Fruit fly (Drosophila melanogaster) whole organism, embryonic: Measurements from ENCODE around the gene Adgf-B.

Experiments used
- Blimp-1 ChIP-seq: fragments of 200-800 bp; sonication (Bioruptor generic); optimal IDR thresholded peaks from 3 replicates; lab custom pipeline; 2018; ENCODE audit warnings: missing biosample characterization, missing genetic modification characterization, mild to moderate bottlenecking, moderate library complexity, missing genetic modification reagents
- CG1024 ChIP-seq: fragments of 200-800 bp; sonication (Bioruptor generic); IDR thresholded peaks from 2 replicates; pipeline ENCODE4 v1.3.6; 2022; ENCODE audit warnings: missing biosample characterization, missing genetic modification characterization
- CG10543 ChIP-seq: fragments of 200-800 bp; sonication (Bioruptor generic); optimal IDR thresholded peaks from 3 replicates; lab custom pipeline; 2017; ENCODE audit warnings: missing biosample characterization, mild to moderate bottlenecking, missing genetic modification characterization, moderate library complexity
- CG11398 ChIP-seq: fragments of 200-800 bp; sonication (Bioruptor generic); optimal IDR thresholded peaks from 2 replicates; lab custom pipeline; 2016; ENCODE audit warnings: missing biosample characterization, missing genetic modification characterization
- CG11695 ChIP-seq: fragments of 200-800 bp; sonication (Bioruptor generic); IDR thresholded peaks from 3 replicates; pipeline ENCODE4 v1.3.6; 2022; ENCODE audit warnings: missing biosample characterization, missing genetic modification characterization
- CG16779 ChIP-seq: fragments of 200-800 bp; sonication (Bioruptor generic); IDR thresholded peaks from 2 replicates; pipeline ENCODE4 v1.3.6; 2022; ENCODE audit warnings: missing biosample characterization, missing genetic modification characterization
- CG18476 ChIP-seq: fragments of 200-800 bp; sonication (Bioruptor generic); optimal IDR thresholded peaks from 2 replicates; lab custom pipeline; 2016; ENCODE audit warnings: missing biosample characterization, mild to moderate bottlenecking, missing genetic modification characterization
- CG2129 ChIP-seq: fragments of 200-800 bp; sonication (Bioruptor generic); IDR thresholded peaks from 2 replicates; pipeline ENCODE4 v1.3.6; 2022; ENCODE audit warnings: missing biosample characterization, missing genetic modification characterization; ENCODE audit not compliant: partially characterized antibody
- CG2889 ChIP-seq: fragments of 200-800 bp; sonication (Bioruptor generic); IDR thresholded peaks from 3 replicates; pipeline ENCODE4 v1.3.6; 2022; ENCODE audit warnings: missing biosample characterization, missing genetic modification characterization
- CG30431 ChIP-seq: fragments of 200-800 bp; sonication (Bioruptor generic); optimal IDR thresholded peaks from 2 replicates; lab custom pipeline; 2017; ENCODE audit warnings: missing biosample characterization, missing genetic modification characterization
- CG3163 ChIP-seq: fragments of 200-800 bp; sonication (Bioruptor generic); optimal IDR thresholded peaks from 3 replicates; lab custom pipeline; 2016; ENCODE audit warnings: missing biosample characterization, missing genetic modification characterization
- CG33557 ChIP-seq: fragments of 200-800 bp; sonication (Bioruptor generic); optimal IDR thresholded peaks from 2 replicates; lab custom pipeline; 2019; ENCODE audit warnings: missing biosample characterization, mild to moderate bottlenecking, missing genetic modification characterization, moderate library complexity
- CG3838 ChIP-seq: fragments of 200-800 bp; sonication (Bioruptor generic); optimal IDR thresholded peaks from 3 replicates; lab custom pipeline; 2016; ENCODE audit warnings: missing biosample characterization, missing genetic modification characterization
- CG43689 ChIP-seq: fragments of 200-800 bp; sonication (Bioruptor generic); IDR thresholded peaks from 2 replicates; pipeline ENCODE4 v1.3.6; 2022; ENCODE audit warnings: missing biosample characterization, missing genetic modification characterization
- CG6654 ChIP-seq: fragments of 200-800 bp; sonication (Bioruptor generic); optimal IDR thresholded peaks from 2 replicates; lab custom pipeline; 2017; ENCODE audit warnings: missing biosample characterization, mild to moderate bottlenecking, missing genetic modification characterization
- CG6791 ChIP-seq: fragments of 200-800 bp; sonication (Bioruptor generic); IDR thresholded peaks from 3 replicates; pipeline ENCODE4 v1.3.6; 2022; ENCODE audit warnings: missing biosample characterization, missing genetic modification characterization; ENCODE audit not compliant: partially characterized antibody
- CG7372 ChIP-seq: fragments of 200-800 bp; sonication (Bioruptor generic); IDR thresholded peaks from 2 replicates; pipeline ENCODE4 v1.3.6; 2022; ENCODE audit warnings: missing biosample characterization, missing genetic modification characterization
- CG7786 ChIP-seq: fragments of 200-800 bp; sonication (Bioruptor generic); optimal IDR thresholded peaks from 2 replicates; lab custom pipeline; 2016; ENCODE audit warnings: missing biosample characterization, missing genetic modification characterization
- CG7839 ChIP-seq: fragments of 200-800 bp; sonication (Bioruptor generic); optimal IDR thresholded peaks from 3 replicates; lab custom pipeline; 2018; ENCODE audit warnings: missing biosample characterization, mild to moderate bottlenecking, missing genetic modification characterization, moderate library complexity
- CG8290 ChIP-seq, 3 experiments: fragments of 200-800 bp; sonication (Bioruptor generic); optimal IDR thresholded peaks; 2 replicates each; lab custom pipeline; 2016 to 2019; ENCODE audit warnings: missing biosample characterization in 3 of 3, missing genetic modification characterization in 3 of 3, mild to moderate bottlenecking in 2 of 3, moderate library complexity in 1 of 3
- Camta ChIP-seq: fragments of 200-800 bp; sonication (Bioruptor generic); optimal IDR thresholded peaks from 2 replicates; lab custom pipeline; 2016; ENCODE audit warnings: missing biosample characterization, missing genetic modification characterization
- Doc3 ChIP-seq: fragments of 200-800 bp; sonication (Bioruptor generic); IDR thresholded peaks from 3 replicates; pipeline ENCODE4 v1.3.6; 2022; ENCODE audit warnings: missing biosample characterization, missing genetic modification characterization; ENCODE audit not compliant: partially characterized antibody
- GATAe ChIP-seq: fragments of 200-800 bp; sonication (Bioruptor generic); conservative IDR thresholded peaks from 2 replicates; pipeline ENCODE4 v1.3.6; 2022; ENCODE audit warnings: missing biosample characterization, missing genetic modification characterization
- Hmx ChIP-seq: fragments of 200-800 bp; sonication (Bioruptor generic); optimal IDR thresholded peaks from 2 replicates; lab custom pipeline; 2016; ENCODE audit warnings: missing biosample characterization, missing genetic modification characterization
- Lpt ChIP-seq: fragments of >200 bp; optimal IDR thresholded peaks from 2 replicates; lab custom pipeline; 2018; ENCODE audit warnings: missing biosample characterization, missing genetic modification characterization
- MBD-R2 ChIP-seq: fragments of 200-800 bp; sonication (Bioruptor generic); IDR thresholded peaks from 2 replicates; pipeline ENCODE4 v1.3.6; 2022; ENCODE audit warnings: missing biosample characterization, missing genetic modification characterization
- Med ChIP-seq: fragments of 200-800 bp; sonication (Bioruptor generic); peaks from one replicate; lab custom pipeline; 2016; ENCODE audit warnings: missing biosample characterization, missing genetic modification characterization, mild to moderate bottlenecking, inconsistent platforms, moderate library complexity
- Meics ChIP-seq: fragments of 200-800 bp; sonication (Bioruptor generic); optimal IDR thresholded peaks from 2 replicates; lab custom pipeline; 2017; ENCODE audit warnings: missing biosample characterization, mild to moderate bottlenecking, missing genetic modification characterization
- Mes4 ChIP-seq: fragments of 200-800 bp; sonication (Bioruptor generic); optimal IDR thresholded peaks from 2 replicates; lab custom pipeline; 2016; ENCODE audit warnings: missing biosample characterization, missing genetic modification characterization
- NK7.1 ChIP-seq: fragments of 200-800 bp; sonication (Bioruptor generic); optimal IDR thresholded peaks from 3 replicates; lab custom pipeline; 2016; ENCODE audit warnings: missing biosample characterization, missing genetic modification characterization
- Ravus ChIP-seq: fragments of 200-800 bp; sonication (Bioruptor generic); IDR thresholded peaks from 2 replicates; pipeline ENCODE4 v1.3.6; 2022; ENCODE audit warnings: missing biosample characterization, missing genetic modification characterization
- Rx ChIP-seq: fragments of 200-800 bp; sonication (Bioruptor generic); IDR thresholded peaks from 2 replicates; pipeline ENCODE4 v1.3.6; 2022; ENCODE audit warnings: missing biosample characterization, missing genetic modification characterization
- Six4 ChIP-seq: fragments of 200-800 bp; sonication (Bioruptor generic); optimal IDR thresholded peaks from 2 replicates; lab custom pipeline; 2016; ENCODE audit warnings: missing biosample characterization, missing genetic modification characterization
- aop ChIP-seq: fragments of 200-800 bp; sonication (Bioruptor generic); IDR thresholded peaks from 2 replicates; pipeline ENCODE4 v1.3.6; 2022; ENCODE audit warnings: missing biosample characterization, missing genetic modification characterization
- bcd ChIP-seq: fragments of 200-800 bp; sonication (Bioruptor generic); optimal IDR thresholded peaks from 2 replicates; lab custom pipeline; 2017; ENCODE audit warnings: missing biosample characterization, mild to moderate bottlenecking, missing genetic modification characterization
- br ChIP-seq: fragments of >200 bp; optimal IDR thresholded peaks from 2 replicates; lab custom pipeline; 2017
- cad ChIP-seq: fragments of >200 bp; optimal IDR thresholded peaks from 2 replicates; lab custom pipeline; 2017; ENCODE audit warnings: missing biosample characterization, missing genetic modification characterization
- crc ChIP-seq: fragments of 200-800 bp; sonication (Bioruptor generic); optimal IDR thresholded peaks from 2 replicates; lab custom pipeline; 2016; ENCODE audit warnings: missing biosample characterization, missing genetic modification characterization
- dan ChIP-seq: fragments of 200-800 bp; sonication (Bioruptor generic); IDR thresholded peaks from 2 replicates; pipeline ENCODE4 v1.3.6; 2022; ENCODE audit warnings: missing biosample characterization, missing genetic modification characterization
- dati ChIP-seq: fragments of 200-800 bp; sonication (Bioruptor generic); IDR thresholded peaks from 2 replicates; pipeline ENCODE4 v1.3.6; 2022; ENCODE audit warnings: missing biosample characterization, missing genetic modification characterization
- dm ChIP-seq: fragments of 200-800 bp; sonication (Bioruptor generic); optimal IDR thresholded peaks from 3 replicates; lab custom pipeline; 2016; ENCODE audit warnings: missing biosample characterization, missing genetic modification characterization
- dpn ChIP-seq, 2 experiments: fragments of 200-800 bp; sonication (Bioruptor generic); optimal IDR thresholded peaks; 3 replicates each; lab custom pipeline; 2016; ENCODE audit warnings: missing biosample characterization in 2 of 2, missing genetic modification characterization in 2 of 2
- en ChIP-seq: fragments of 200-800 bp; sonication (Bioruptor generic); optimal IDR thresholded peaks from 2 replicates; lab custom pipeline; 2016; ENCODE audit warnings: missing biosample characterization, missing genetic modification characterization
- eve ChIP-seq, 2 experiments: fragments of >200 bp; optimal IDR thresholded peaks; 2 replicates each; lab custom pipeline; 2017; ENCODE audit warnings: missing biosample characterization in 2 of 2, missing genetic modification characterization in 2 of 2
- exex ChIP-seq: fragments of 200-800 bp; sonication (Bioruptor generic); optimal IDR thresholded peaks from 4 replicates; lab custom pipeline; 2018; ENCODE audit warnings: missing biosample characterization, mild to moderate bottlenecking, missing genetic modification characterization, moderate library complexity
- fd96Cb ChIP-seq: fragments of 200-800 bp; sonication (Bioruptor generic); optimal IDR thresholded peaks from 2 replicates; lab custom pipeline; 2018; ENCODE audit warnings: missing biosample characterization, mild to moderate bottlenecking, missing genetic modification characterization, moderate library complexity
- gem ChIP-seq: fragments of 200-800 bp; sonication (Bioruptor generic); optimal IDR thresholded peaks from 2 replicates; lab custom pipeline; 2019; ENCODE audit warnings: missing biosample characterization, mild to moderate bottlenecking, missing genetic modification characterization, moderate library complexity
- h ChIP-seq: fragments of >200 bp; optimal IDR thresholded peaks from 2 replicates; lab custom pipeline; 2017
- pita ChIP-seq: fragments of 200-800 bp; sonication (Bioruptor generic); optimal IDR thresholded peaks from 2 replicates; lab custom pipeline; 2017; ENCODE audit warnings: missing biosample characterization, mild to moderate bottlenecking, missing genetic modification characterization
- pros ChIP-seq: fragments of 200-800 bp; sonication (Bioruptor generic); optimal IDR thresholded peaks from 3 replicates; lab custom pipeline; 2019; ENCODE audit warnings: missing biosample characterization, mild to moderate bottlenecking, missing genetic modification characterization, moderate library complexity
- salm ChIP-seq: fragments of 200-800 bp; sonication (Bioruptor generic); optimal IDR thresholded peaks from 2 replicates; lab custom pipeline; 2018; ENCODE audit warnings: missing biosample characterization, mild to moderate bottlenecking, missing genetic modification characterization
- sug ChIP-seq: fragments of 200-800 bp; optimal IDR thresholded peaks from 2 replicates; lab custom pipeline; 2019; ENCODE audit warnings: missing biosample characterization, mild to moderate bottlenecking, missing genetic modification characterization, moderate library complexity
- unpg ChIP-seq: fragments of 200-800 bp; sonication (Bioruptor generic); optimal IDR thresholded peaks from 3 replicates; lab custom pipeline; 2018; ENCODE audit warnings: missing biosample characterization, mild to moderate bottlenecking, missing genetic modification characterization, moderate library complexity

Gene Adgf-B

DNA sequence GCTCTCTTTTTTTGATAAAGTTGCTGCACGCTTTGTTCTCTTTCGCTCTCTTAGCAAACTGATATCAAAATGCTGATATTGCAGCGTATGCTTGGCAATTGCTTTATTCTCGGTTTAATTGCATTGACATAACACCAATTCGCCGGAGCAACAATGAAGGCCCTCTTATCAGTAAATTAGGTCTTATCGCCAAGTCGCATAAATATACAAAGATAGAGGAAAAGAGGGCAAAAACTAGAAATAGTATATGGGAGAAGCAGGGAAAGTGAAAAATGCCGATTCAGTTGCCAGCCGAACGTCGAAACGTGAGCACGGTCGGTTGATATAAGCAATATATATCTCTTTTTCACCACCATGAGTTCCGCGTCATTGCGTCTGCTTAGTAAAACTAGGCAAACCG lies 9.9 kb downstream of the Adgf-B start, which contains the start of gene CG7460 (continued):
- no peak for TF ChIP-seq br (lab: Kevin White, UChicago)
- peak; percentile 43; the same call in 1 of the 2 replicates for TF ChIP-seq GATAe
- no peak for TF ChIP-seq bcd (GFP tag; lab: Kevin White, UChicago)
- TF ChIP-seq fd96Cb (tag; lab: Kevin White, UChicago) = no peak
- TF ChIP-seq h = no peak
- TF ChIP-seq Mes4 (GFP tag; lab: Kevin White, UChicago) = no peak
- TF ChIP-seq CG16779 (GFP tag; lab: Robert Waterston, UW) = no peak
- no peak for TF ChIP-seq CG7372 (GFP tag; lab: Robert Waterston, UW)
- no peak for TF ChIP-seq CG6791 (GFP tag; lab: Robert Waterston, UW)
- no peak for TF ChIP-seq Ravus (GFP tag; lab: Robert Waterston, UW)
- no peak for TF ChIP-seq dati (GFP tag; lab: Robert Waterston, UW)
- TF ChIP-seq CG2889 (GFP tag; lab: Robert Waterston, UW) = no peak
- peak; percentile 23 for TF ChIP-seq salm (tag; lab: Kevin White, UChicago)
- no peak for TF ChIP-seq CG1024 (GFP tag; lab: Robert Waterston, UW)
- TF ChIP-seq dpn (GFP tag; optimal IDR thresholded peaks at IDR 0.05; lab: Kevin White, UChicago) = no peak
- no peak for TF ChIP-seq Blimp-1 (GFP tag; lab: Kevin White, UChicago)
- TF ChIP-seq CG11695 (GFP tag; lab: Robert Waterston, UW) = no peak
- TF ChIP-seq CG11398 (GFP tag; lab: Kevin White, UChicago) = no peak
- no peak for TF ChIP-seq Doc3
- no peak for TF ChIP-seq aop
- no peak for TF ChIP-seq Meics (GFP tag; lab: Kevin White, UChicago)
- TF ChIP-seq cad (GFP tag; lab: Kevin White, UChicago) = no peak
- TF ChIP-seq eve (GFP tag; optimal IDR thresholded peaks at IDR 0.05; lab: Kevin White, UChicago) = no peak
- peak; percentile 27 for TF ChIP-seq unpg
- no peak for TF ChIP-seq MBD-R2 (GFP tag; lab: Robert Waterston, UW)
- no peak for TF ChIP-seq Hmx (GFP tag; lab: Kevin White, UChicago)
- TF ChIP-seq CG18476 (GFP tag; lab: Kevin White, UChicago) = no peak
- TF ChIP-seq CG8290 (GFP tag; optimal IDR thresholded peaks at IDR 0.05; lab: Kevin White, UChicago) = no peak
- TF ChIP-seq CG8290 (tag; optimal IDR thresholded peaks at IDR 0.05; lab: Kevin White, UChicago) = no peak
- TF ChIP-seq CG10543 (GFP tag; lab: Kevin White, UChicago) = no peak
- no peak for TF ChIP-seq dan (GFP tag; lab: Robert Waterston, UW)
- no peak for TF ChIP-seq CG7786 (GFP tag; lab: Kevin White, UChicago)
- no peak for TF ChIP-seq NK7.1 (GFP tag; lab: Kevin White, UChicago)
- TF ChIP-seq Camta (GFP tag; lab: Kevin White, UChicago) = no peak
- peak; percentile 84 for TF ChIP-seq exex (tag; lab: Kevin White, UChicago)
- TF ChIP-seq CG43689 (GFP tag; lab: Robert Waterston, UW) = no peak
- TF ChIP-seq CG3838 = no peak
- TF ChIP-seq CG2129 (GFP tag; lab: Robert Waterston, UW) = no peak
- peak; percentile 95 for TF ChIP-seq CG3163 (GFP tag; lab: Kevin White, UChicago)
- TF ChIP-seq CG30431 (GFP tag; lab: Kevin White, UChicago) = no peak
- peak; percentile 51 for TF ChIP-seq sug (tag; lab: Kevin White, UChicago)
- TF ChIP-seq pita (GFP tag; lab: Kevin White, UChicago) = no peak
- TF ChIP-seq CG6654 = no peak
- TF ChIP-seq dm (GFP tag; lab: Kevin White, UChicago) = no peak
- no peak for TF ChIP-seq crc
- TF ChIP-seq Rx (GFP tag; lab: Robert Waterston, UW) = no peak
- TF ChIP-seq Six4 (GFP tag; lab: Kevin White, UChicago) = no peak
- no peak for TF ChIP-seq en (GFP tag; lab: Kevin White, UChicago)
- no peak for TF ChIP-seq gem (tag; lab: Kevin White, UChicago)
- no peak for TF ChIP-seq CG7839 (tag; lab: Kevin White, UChicago)
- no peak for TF ChIP-seq Lpt (GFP tag; lab: Kevin White, UChicago)
- no peak for TF ChIP-seq pros (GFP tag; lab: Kevin White, UChicago)
- no peak for TF ChIP-seq CG33557 (GFP tag; lab: Kevin White, UChicago)
- TF ChIP-seq Med (GFP tag; lab: Kevin White, UChicago) = peak; percentile 26
